Worm (Caenorhabditis elegans) whole organism, L2 larva: ENCODE data around the gene Y53G8AR.5.

Source experiments
- C34F6.9 ChIP-seq: fragments of 150-350 bp; optimal IDR thresholded peaks from 2 replicates; lab custom pipeline; 2014; ENCODE audit warnings: missing biosample characterization, missing genetic modification characterization
- F13H6.1 ChIP-seq: sonication (generic microtip); optimal IDR thresholded peaks from 2 replicates; lab custom pipeline; 2016; ENCODE audit warnings: missing genetic modification characterization, missing compliant biosample characterization
- Y55F3AM.14 ChIP-seq: fragments of 200-800 bp; sonication (Bioruptor generic); optimal IDR thresholded peaks from 2 replicates; lab custom pipeline; 2018; ENCODE audit warnings: mild to moderate bottlenecking, missing genetic modification characterization, missing compliant biosample characterization
- ZK546.5 ChIP-seq: sonication (generic microtip); optimal IDR thresholded peaks from 2 replicates; lab custom pipeline; 2017; ENCODE audit warnings: missing biosample characterization, missing genetic modification characterization
- alr-1 ChIP-seq: fragments of 150-350 bp; optimal IDR thresholded peaks from 2 replicates; lab custom pipeline; 2014; ENCODE audit warnings: missing biosample characterization, missing genetic modification characterization
- aly-2 ChIP-seq: fragments of 150-350 bp; optimal IDR thresholded peaks from 2 replicates; lab custom pipeline; 2014; ENCODE audit warnings: missing biosample characterization, missing genetic modification characterization
- ama-1 ChIP-seq: fragments of 150-350 bp; optimal IDR thresholded peaks from 2 replicates; lab custom pipeline; 2018; ENCODE audit warnings: inconsistent platforms
- blmp-1 ChIP-seq: sonication (generic microtip); optimal IDR thresholded peaks from 2 replicates; lab custom pipeline; 2017; ENCODE audit warnings: missing genetic modification characterization, mild to moderate bottlenecking, missing compliant biosample characterization, antibody characterized with exemption, moderate library complexity; ENCODE audit not compliant: insufficient read depth
- ceh-16 ChIP-seq: fragments of 150-350 bp; optimal IDR thresholded peaks from 2 replicates; lab custom pipeline; 2014; ENCODE audit warnings: missing biosample characterization, missing genetic modification characterization
- ceh-82 ChIP-seq: fragments of 150-350 bp; optimal IDR thresholded peaks from 2 replicates; lab custom pipeline; 2014; ENCODE audit warnings: missing biosample characterization, missing genetic modification characterization
- crh-2 ChIP-seq: sonication (generic microtip); optimal IDR thresholded peaks from 2 replicates; lab custom pipeline; 2017; ENCODE audit warnings: missing biosample characterization, missing genetic modification characterization
- dmd-4 ChIP-seq: sonication (generic microtip); optimal IDR thresholded peaks from 2 replicates; lab custom pipeline; 2017; ENCODE audit warnings: missing biosample characterization, missing genetic modification characterization
- egl-27 ChIP-seq: sonication (generic microtip); optimal IDR thresholded peaks from 3 replicates; lab custom pipeline; 2017; ENCODE audit warnings: missing biosample characterization, missing genetic modification reagents, missing genetic modification characterization
- elt-1 ChIP-seq: fragments of 150-350 bp; optimal IDR thresholded peaks from 2 replicates; lab custom pipeline; 2014; ENCODE audit warnings: missing biosample characterization, missing genetic modification characterization
- elt-3 ChIP-seq: sonication (generic microtip); optimal IDR thresholded peaks from 2 replicates; lab custom pipeline; 2017; ENCODE audit warnings: missing biosample characterization, missing genetic modification characterization
- fos-1 ChIP-seq: fragments of 150-350 bp; optimal IDR thresholded peaks from 2 replicates; lab custom pipeline; 2014; ENCODE audit warnings: missing biosample characterization, missing genetic modification characterization
- gmeb-1 ChIP-seq: fragments of 150-350 bp; optimal IDR thresholded peaks from 2 replicates; lab custom pipeline; 2014; ENCODE audit warnings: missing biosample characterization, missing genetic modification characterization
- lin-11 ChIP-seq: fragments of 150-350 bp; sonication (generic microtip); optimal IDR thresholded peaks from 2 replicates; lab custom pipeline; 2014; ENCODE audit warnings: missing biosample characterization, missing genetic modification characterization, inconsistent platforms, mixed read lengths
- lin-13 ChIP-seq: fragments of 150-350 bp; optimal IDR thresholded peaks from 2 replicates; lab custom pipeline; 2014; ENCODE audit warnings: missing biosample characterization, missing genetic modification reagents, missing genetic modification characterization
- lin-39 ChIP-seq: fragments of 150-350 bp; optimal IDR thresholded peaks from 2 replicates; lab custom pipeline; 2014; ENCODE audit warnings: missing biosample characterization, missing genetic modification reagents, missing genetic modification characterization
- lsy-2 ChIP-seq, 2 experiments: fragments of 150-350 bp in 1 of 2; sonication (generic microtip) in 1 of 2; optimal IDR thresholded peaks; 2 replicates each; lab custom pipeline; 2014 to 2017; ENCODE audit warnings: missing biosample characterization in 2 of 2, missing genetic modification characterization in 2 of 2
- mab-5 ChIP-seq: fragments of 150-350 bp; optimal IDR thresholded peaks from 2 replicates; lab custom pipeline; 2014; ENCODE audit warnings: missing biosample characterization, missing genetic modification characterization
- mbf-1 ChIP-seq: sonication (generic microtip); optimal IDR thresholded peaks from 2 replicates; lab custom pipeline; 2017; ENCODE audit warnings: missing biosample characterization, missing genetic modification characterization
- mdl-1 ChIP-seq, 2 experiments: fragments of 150-350 bp in 1 of 2; sonication (generic microtip) in 1 of 2; optimal IDR thresholded peaks; 2 replicates each; lab custom pipeline; 2017; ENCODE audit warnings: missing biosample characterization in 2 of 2, missing genetic modification characterization in 2 of 2
- nhr-10 ChIP-seq: sonication (generic microtip); optimal IDR thresholded peaks from 2 replicates; lab custom pipeline; 2017; ENCODE audit warnings: missing biosample characterization, missing genetic modification characterization
- nhr-11 ChIP-seq: fragments of 150-350 bp; optimal IDR thresholded peaks from 2 replicates; lab custom pipeline; 2014; ENCODE audit warnings: missing biosample characterization, missing genetic modification characterization
- nhr-12 ChIP-seq: fragments of 150-350 bp; optimal IDR thresholded peaks from 2 replicates; lab custom pipeline; 2014; ENCODE audit warnings: missing biosample characterization, missing genetic modification characterization
- nhr-129 ChIP-seq: fragments of 150-350 bp; optimal IDR thresholded peaks from 2 replicates; lab custom pipeline; 2014; ENCODE audit warnings: missing biosample characterization, missing genetic modification characterization
- nhr-23 ChIP-seq: fragments of 150-350 bp; optimal IDR thresholded peaks from 2 replicates; lab custom pipeline; 2014; ENCODE audit warnings: missing biosample characterization, missing genetic modification reagents, missing genetic modification characterization
- nhr-237 ChIP-seq: fragments of 150-350 bp; optimal IDR thresholded peaks from 2 replicates; lab custom pipeline; 2014; ENCODE audit warnings: missing biosample characterization, missing genetic modification characterization
- nhr-25 ChIP-seq: fragments of 150-350 bp; sonication (generic microtip); optimal IDR thresholded peaks from 3 replicates; lab custom pipeline; 2014; ENCODE audit warnings: missing biosample characterization, missing genetic modification characterization
- nhr-6 ChIP-seq: fragments of 150-350 bp; optimal IDR thresholded peaks from 2 replicates; lab custom pipeline; 2014; ENCODE audit warnings: missing biosample characterization, missing genetic modification characterization
- nhr-77 ChIP-seq: fragments of 150-350 bp; optimal IDR thresholded peaks from 2 replicates; lab custom pipeline; 2014; ENCODE audit warnings: missing biosample characterization, missing genetic modification characterization
- peb-1 ChIP-seq: fragments of 150-350 bp; optimal IDR thresholded peaks from 2 replicates; lab custom pipeline; 2014; ENCODE audit warnings: missing biosample characterization, missing genetic modification characterization
- sem-4 ChIP-seq: fragments of 150-350 bp; optimal IDR thresholded peaks from 2 replicates; lab custom pipeline; 2014; ENCODE audit warnings: missing biosample characterization, missing genetic modification reagents, missing genetic modification characterization
- skn-1 ChIP-seq: sonication (generic microtip); optimal IDR thresholded peaks from 2 replicates; lab custom pipeline; 2017; ENCODE audit warnings: missing biosample characterization, missing genetic modification characterization
- sma-3 ChIP-seq: sonication (generic microtip); optimal IDR thresholded peaks from 2 replicates; lab custom pipeline; 2016; ENCODE audit warnings: missing genetic modification reagents, missing genetic modification characterization, missing compliant biosample characterization
- sma-9 ChIP-seq, 2 experiments: fragments of 150-350 bp in 1 of 2; sonication (generic microtip) in 1 of 2; optimal IDR thresholded peaks; 2 replicates each; lab custom pipeline; 2014 to 2016; ENCODE audit warnings: missing genetic modification characterization in 2 of 2, mild to moderate bottlenecking in 1 of 2, missing biosample characterization in 1 of 2, missing compliant biosample characterization in 1 of 2, missing genetic modification reagents in 1 of 2, moderate library complexity in 1 of 2
- snpc-4 ChIP-seq: fragments of 150-350 bp; optimal IDR thresholded peaks from 2 replicates; lab custom pipeline; 2014; ENCODE audit warnings: missing biosample characterization, missing genetic modification characterization
- unc-39 ChIP-seq: fragments of 150-350 bp; optimal IDR thresholded peaks from 2 replicates; lab custom pipeline; 2014; ENCODE audit warnings: missing biosample characterization, missing genetic modification characterization
- unc-55 ChIP-seq: fragments of 150-350 bp; sonication (generic microtip); optimal IDR thresholded peaks from 3 replicates; lab custom pipeline; 2014; ENCODE audit warnings: missing biosample characterization, missing genetic modification reagents, missing genetic modification characterization
- unc-62 ChIP-seq: fragments of 150-350 bp; optimal IDR thresholded peaks from 2 replicates; lab custom pipeline; 2014; ENCODE audit warnings: missing biosample characterization, missing genetic modification reagents, missing genetic modification characterization
- zag-1 ChIP-seq: fragments of 150-350 bp; optimal IDR thresholded peaks from 2 replicates; lab custom pipeline; 2014; ENCODE audit warnings: missing biosample characterization, missing genetic modification characterization
- ztf-1 ChIP-seq: fragments of 200-800 bp; sonication (Bioruptor generic); conservative IDR thresholded peaks from 2 replicates; pipeline ENCODE4 v1.3.6; 2022; ENCODE audit warnings: missing genetic modification characterization, missing compliant biosample characterization
- ztf-11 ChIP-seq: sonication (generic microtip); optimal IDR thresholded peaks from 2 replicates; lab custom pipeline; 2017; ENCODE audit warnings: missing biosample characterization, missing genetic modification characterization
- ztf-4 ChIP-seq: fragments of 150-350 bp; optimal IDR thresholded peaks from 2 replicates; lab custom pipeline; 2014; ENCODE audit warnings: missing biosample characterization, missing genetic modification characterization

The Y53G8AR.5 gene

DNA sequence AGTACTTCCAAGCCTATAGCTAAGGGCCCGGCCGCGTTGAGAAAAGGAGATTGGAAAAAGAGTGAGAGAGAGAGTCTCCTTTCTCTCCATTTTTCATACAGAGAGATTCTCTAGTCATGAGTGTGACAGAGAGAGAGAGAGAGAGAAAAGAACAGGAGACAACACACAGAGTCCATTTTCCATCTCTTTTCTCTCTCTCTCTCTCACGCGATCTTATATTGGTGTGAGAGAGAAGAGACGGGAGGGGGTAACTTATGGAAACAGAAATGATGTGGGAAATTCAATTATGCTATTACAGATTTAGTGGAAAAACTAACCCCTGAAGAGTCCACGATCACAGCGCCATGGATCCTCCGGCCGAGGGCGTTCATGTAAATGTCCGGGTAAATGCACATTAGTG lies 24.1 kb upstream of the Y53G8AR.5 start:
- TF ChIP-seq blmp-1 (tag; lab: Kevin White, UChicago) (peak; percentile 35), nhr-6 (tag; lab: Kevin White, UChicago) (no peak), peb-1 (tag; lab: Kevin White, UChicago) (no peak), sma-9 (GFP tag; optimal IDR thresholded peaks at IDR 0.05; lab: Kevin White, UChicago) (peak; percentile 46), sma-9 (tag; optimal IDR thresholded peaks at IDR 0.05; lab: Kevin White, UChicago) (no peak), lin-13 (GFP tag; lab: Kevin White, UChicago) (peak; percentile 27), egl-27 (tag; lab: Kevin White, UChicago) (no peak), Y55F3AM.14 (no peak), nhr-10 (no peak), nhr-25 (tag; lab: Kevin White, UChicago) (peak; percentile 53), C34F6.9 (tag; lab: Kevin White, UChicago) (peak; percentile 70), F13H6.1 (peak; percentile 27), nhr-129 (tag; lab: Kevin White, UChicago) (peak; percentile 84), unc-55 (peak; percentile 65), lin-39 (tag; lab: Kevin White, UChicago) (no peak), sma-3 (GFP tag; lab: Kevin White, UChicago) (peak; percentile 0), snpc-4 (no peak), ceh-82 (no peak), fos-1 (tag; lab: Kevin White, UChicago) (peak; percentile 9), nhr-11 (tag; lab: Kevin White, UChicago) (no peak), lsy-2 (tag; optimal IDR thresholded peaks at IDR 0.05; lab: Kevin White, UChicago) (peak in 1 of 2 experiments; percentile 61), nhr-237 (tag; lab: Kevin White, UChicago) (no peak), ama-1 (lab: Kevin White, UChicago) (no peak), zag-1 (tag; lab: Kevin White, UChicago) (no peak), crh-2 (peak; percentile 31), unc-39 (tag; lab: Kevin White, UChicago) (no peak)

DNA sequence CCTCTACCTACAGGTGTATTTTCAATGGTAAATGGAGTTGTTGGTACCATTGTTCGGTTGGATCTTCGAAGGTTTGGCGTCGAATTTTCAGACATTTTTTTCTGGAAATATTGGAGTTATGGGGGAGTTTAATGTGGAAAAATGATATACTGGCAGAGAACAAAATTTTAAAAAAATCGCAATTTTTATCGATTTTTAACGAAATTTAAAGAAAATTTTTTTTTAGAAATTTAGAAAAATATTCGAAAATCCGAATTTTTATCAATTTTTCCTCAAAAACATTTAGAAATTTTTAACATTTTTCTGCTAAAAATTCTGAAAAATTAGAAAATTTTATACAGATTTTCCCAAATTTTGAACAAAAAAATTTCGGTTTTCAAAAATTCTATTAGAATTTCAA lies 18.6 kb upstream of the Y53G8AR.5 start, which contains the start of gene Y53G8AM.8:
TSS of gene Y53G8AM.8 (minus strand) at position 101 of the 400 bp plus-strand sequence.
- TF ChIP-seq ztf-11 (tag; lab: Kevin White, UChicago) (no peak), unc-55 (no peak), elt-1 (no peak), sma-3 (GFP tag; lab: Kevin White, UChicago) (no peak)

DNA sequence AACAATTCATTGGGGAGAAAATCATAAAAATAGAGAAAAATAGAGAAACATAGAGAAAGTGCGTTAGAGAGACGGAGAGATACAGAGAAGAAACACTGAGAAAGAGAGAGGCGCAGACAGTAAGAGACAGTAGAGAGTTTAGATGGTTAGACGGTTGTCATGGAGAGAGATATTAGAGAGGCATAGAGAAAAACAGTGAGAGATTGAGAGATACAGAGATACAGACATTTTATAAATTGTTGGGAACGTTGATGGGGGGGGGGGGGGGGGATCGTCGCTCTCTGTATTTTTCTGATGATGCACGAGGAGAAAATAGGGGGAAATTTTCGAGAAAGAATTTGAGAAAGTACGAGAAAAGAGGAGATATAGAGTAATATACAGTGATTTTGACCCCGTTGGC lies 17.9 kb upstream of the Y53G8AR.5 start:
- TF ChIP-seq alr-1 (tag; lab: Kevin White, UChicago) (no peak), skn-1 (tag; lab: Kevin White, UChicago) (no peak), egl-27 (tag; lab: Kevin White, UChicago) (peak; percentile 42), mdl-1 (tag; optimal IDR thresholded peaks at IDR 0.05; lab: Kevin White, UChicago) (no peak), elt-3 (tag; lab: Kevin White, UChicago) (no peak), sma-3 (GFP tag; lab: Kevin White, UChicago) (peak; percentile 88), ceh-16 (tag; lab: Kevin White, UChicago) (no peak), unc-62 (GFP tag; lab: Kevin White, UChicago) (no peak), nhr-11 (tag; lab: Kevin White, UChicago) (no peak), mbf-1 (tag; lab: Kevin White, UChicago) (no peak), nhr-129 (tag; lab: Kevin White, UChicago) (no peak), sem-4 (peak; percentile 83), nhr-237 (tag; lab: Kevin White, UChicago) (peak; percentile 50), lin-13 (GFP tag; lab: Kevin White, UChicago) (peak; percentile 76), ztf-1 (GFP tag; lab: Robert Waterston, UW) (no peak), nhr-10 (no peak), ZK546.5 (tag; lab: Kevin White, UChicago) (no peak), nhr-6 (tag; lab: Kevin White, UChicago) (peak; percentile 76), lin-11 (tag; lab: Kevin White, UChicago) (no peak), dmd-4 (tag; lab: Kevin White, UChicago) (no peak), Y55F3AM.14 (no peak), blmp-1 (tag; lab: Kevin White, UChicago) (peak; percentile 49), snpc-4 (peak; percentile 6), elt-1 (no peak), fos-1 (tag; lab: Kevin White, UChicago) (peak; percentile 47), gmeb-1 (tag; lab: Kevin White, UChicago) (peak; percentile 85), nhr-23 (tag; lab: Kevin White, UChicago) (no peak), unc-39 (tag; lab: Kevin White, UChicago) (no peak), mab-5 (peak; percentile 65), unc-55 (peak; percentile 67), zag-1 (tag; lab: Kevin White, UChicago) (no peak), nhr-77 (tag; lab: Kevin White, UChicago) (no peak), aly-2 (no peak), sma-9 (GFP tag; optimal IDR thresholded peaks at IDR 0.05; lab: Kevin White, UChicago) (peak; percentile 94), sma-9 (tag; optimal IDR thresholded peaks at IDR 0.05; lab: Kevin White, UChicago) (no peak), ztf-4 (tag; lab: Kevin White, UChicago) (peak; percentile 55), ama-1 (lab: Kevin White, UChicago) (no peak), F13H6.1 (peak; percentile 83), crh-2 (peak; percentile 69), C34F6.9 (tag; lab: Kevin White, UChicago) (peak; percentile 92), lin-39 (tag; lab: Kevin White, UChicago) (no peak), nhr-12 (no peak), lsy-2 (tag; optimal IDR thresholded peaks at IDR 0.05; lab: Kevin White, UChicago) (peak; percentile 73 to 89)
